Worm (Caenorhabditis elegans) whole organism, young adult: Measurements from ENCODE around the gene C30G12.1.

Source experiments
- F10E7.11 ChIP-seq: sonication (generic microtip); optimal IDR thresholded peaks from 2 replicates; lab custom pipeline; 2017; ENCODE audit warnings: mild to moderate bottlenecking, missing genetic modification characterization, moderate library complexity, missing compliant biosample characterization
- F23B12.7 ChIP-seq: sonication (generic microtip); optimal IDR thresholded peaks from 2 replicates; lab custom pipeline; 2017; ENCODE audit warnings: missing genetic modification characterization, mild to moderate bottlenecking, missing compliant biosample characterization, antibody characterized with exemption, moderate library complexity; ENCODE audit not compliant: insufficient read depth
- F33H1.4 ChIP-seq: fragments of 200-800 bp; sonication (Bioruptor generic); IDR thresholded peaks from 2 replicates; pipeline ENCODE4 v1.3.6; 2022; ENCODE audit warnings: missing genetic modification reagents, missing genetic modification characterization, missing compliant biosample characterization
- F49E8.2 ChIP-seq: sonication (generic microtip); optimal IDR thresholded peaks from 3 replicates; lab custom pipeline; 2017; ENCODE audit warnings: missing genetic modification characterization, mild to moderate bottlenecking, missing compliant biosample characterization, antibody characterized with exemption, moderate library complexity; ENCODE audit not compliant: insufficient read depth
- F52B5.7 ChIP-seq: sonication (generic microtip); optimal IDR thresholded peaks from 2 replicates; lab custom pipeline; 2016; ENCODE audit warnings: mild to moderate bottlenecking, missing genetic modification characterization, missing compliant biosample characterization
- F55B11.4 ChIP-seq: sonication (generic microtip); optimal IDR thresholded peaks from 2 replicates; lab custom pipeline; 2016; ENCODE audit warnings: missing compliant biosample characterization, missing genetic modification characterization, borderline replicate concordance; ENCODE audit not compliant: insufficient read depth
- Y53F4B.3 ChIP-seq: fragments of 200-800 bp; sonication (Bioruptor generic); IDR thresholded peaks from 2 replicates; pipeline ENCODE4 v1.3.6; 2022; ENCODE audit warnings: missing genetic modification reagents, missing genetic modification characterization, missing compliant biosample characterization
- Y53G8AR.9 ChIP-seq: fragments of 200-800 bp; sonication (Bioruptor generic); conservative IDR thresholded peaks from 2 replicates; pipeline ENCODE4 v1.3.6; 2022; ENCODE audit warnings: missing genetic modification reagents, missing genetic modification characterization, missing compliant biosample characterization
- ZK185.1 ChIP-seq: sonication (generic microtip); optimal IDR thresholded peaks from 2 replicates; lab custom pipeline; 2016; ENCODE audit warnings: mild to moderate bottlenecking, missing genetic modification characterization, missing compliant biosample characterization; ENCODE audit not compliant: poor library complexity, severe bottlenecking
- aptf-2 ChIP-seq: fragments of 200-800 bp; sonication (Bioruptor generic); conservative IDR thresholded peaks from 2 replicates; pipeline ENCODE4 v1.3.6; 2022; ENCODE audit warnings: missing genetic modification reagents, missing genetic modification characterization, missing compliant biosample characterization
- attf-6 ChIP-seq: fragments of 200-800 bp; sonication (Bioruptor generic); IDR thresholded peaks from 2 replicates; pipeline ENCODE4 v1.3.6; 2022; ENCODE audit warnings: missing genetic modification reagents, missing genetic modification characterization, missing compliant biosample characterization
- ceh-100 ChIP-seq: fragments of 200-800 bp; sonication (Bioruptor generic); IDR thresholded peaks from 2 replicates; pipeline ENCODE4 v1.3.6; 2022; ENCODE audit warnings: missing genetic modification reagents, missing genetic modification characterization, missing compliant biosample characterization
- ceh-40 ChIP-seq: fragments of 200-800 bp; sonication (Bioruptor generic); IDR thresholded peaks from 2 replicates; pipeline ENCODE4 v1.3.6; 2022; ENCODE audit warnings: missing genetic modification characterization, missing compliant biosample characterization
- ceh-58 ChIP-seq: fragments of 200-800 bp; sonication (Bioruptor generic); IDR thresholded peaks from 2 replicates; pipeline ENCODE4 v1.3.6; 2022; ENCODE audit warnings: missing genetic modification characterization, missing compliant biosample characterization
- chd-7 ChIP-seq: sonication (generic microtip); optimal IDR thresholded peaks from 2 replicates; lab custom pipeline; 2016; ENCODE audit warnings: mild to moderate bottlenecking, missing genetic modification characterization, moderate library complexity, missing compliant biosample characterization
- die-1 ChIP-seq: sonication (generic microtip); optimal IDR thresholded peaks from 2 replicates; lab custom pipeline; 2016; ENCODE audit warnings: missing genotype, mild to moderate bottlenecking, missing genetic modification characterization, missing compliant biosample characterization
- dox-1 ChIP-seq: fragments of 200-800 bp; sonication (Bioruptor generic); IDR thresholded peaks from 2 replicates; pipeline ENCODE4 v1.3.6; 2022; ENCODE audit warnings: missing genetic modification reagents, missing genetic modification characterization, missing compliant biosample characterization
- dpl-1 ChIP-seq: fragments of 150-350 bp; optimal IDR thresholded peaks from 2 replicates; lab custom pipeline; 2014; ENCODE audit warnings: missing biosample characterization, missing genetic modification reagents, missing genetic modification characterization
- efl-1 ChIP-seq: fragments of 150-350 bp; optimal IDR thresholded peaks from 2 replicates; lab custom pipeline; 2014; ENCODE audit warnings: missing biosample characterization, missing genetic modification reagents, missing genetic modification characterization
- egl-18 ChIP-seq: fragments of 200-800 bp; sonication (Bioruptor generic); IDR thresholded peaks from 2 replicates; pipeline ENCODE4 v1.3.6; 2022; ENCODE audit warnings: missing genetic modification reagents, missing genetic modification characterization, missing compliant biosample characterization
- egrh-3 ChIP-seq: fragments of 200-800 bp; sonication (Bioruptor generic); IDR thresholded peaks from 2 replicates; pipeline ENCODE4 v1.3.6; 2022; ENCODE audit warnings: missing genetic modification reagents, missing genetic modification characterization, missing compliant biosample characterization
- him-1 ChIP-seq: sonication (generic microtip); optimal IDR thresholded peaks from 2 replicates; lab custom pipeline; 2016; ENCODE audit warnings: missing genotype, missing genetic modification reagents, missing genetic modification characterization, missing compliant biosample characterization
- hlh-12 ChIP-seq: sonication (generic microtip); optimal IDR thresholded peaks from 2 replicates; lab custom pipeline; 2016; ENCODE audit warnings: missing genetic modification characterization, missing compliant biosample characterization
- hmg-1.2 ChIP-seq: fragments of 200-800 bp; sonication (Bioruptor generic); IDR thresholded peaks from 2 replicates; pipeline ENCODE4 v1.3.6; 2022; ENCODE audit warnings: missing genetic modification reagents, missing genetic modification characterization, missing compliant biosample characterization
- let-607 ChIP-seq, 2 experiments: fragments of 200-800 bp in 1 of 2; sonication (Bioruptor generic) in 1 of 2; sonication (generic microtip) in 1 of 2; optimal IDR thresholded peaks; 2 replicates each; lab custom pipeline; 2016 to 2018; ENCODE audit warnings: mild to moderate bottlenecking in 2 of 2, missing compliant biosample characterization in 2 of 2, missing genetic modification characterization in 2 of 2, moderate library complexity in 2 of 2, missing genotype in 1 of 2
- lin-35 ChIP-seq, 3 experiments: fragments of 150-350 bp in 2 of 3; sonication (generic microtip) in 1 of 3; optimal IDR thresholded peaks; 2 replicates each; lab custom pipeline; 2014 to 2018; ENCODE audit warnings: missing biosample characterization in 3 of 3, missing genetic modification characterization in 3 of 3, missing genetic modification reagents in 3 of 3
- lin-40 ChIP-seq: sonication (generic microtip); optimal IDR thresholded peaks from 2 replicates; lab custom pipeline; 2016; ENCODE audit warnings: missing genetic modification characterization, mild to moderate bottlenecking, missing compliant biosample characterization, missing genotype, missing genetic modification reagents
- madf-6 ChIP-seq: fragments of 200-800 bp; sonication (Bioruptor generic); IDR thresholded peaks from 2 replicates; pipeline ENCODE4 v1.3.6; 2022; ENCODE audit warnings: missing genetic modification reagents, missing genetic modification characterization, missing compliant biosample characterization
- mes-4 ChIP-seq: sonication (generic microtip); optimal IDR thresholded peaks from 2 replicates; lab custom pipeline; 2016; ENCODE audit warnings: missing genotype, missing genetic modification characterization, missing compliant biosample characterization
- nfyb-1 ChIP-seq: fragments of 200-800 bp; sonication (Bioruptor generic); IDR thresholded peaks from 2 replicates; pipeline ENCODE4 v1.3.6; 2022; ENCODE audit warnings: missing genetic modification reagents, missing genetic modification characterization, missing compliant biosample characterization
- nhr-80 ChIP-seq: sonication (generic microtip); optimal IDR thresholded peaks from 2 replicates; lab custom pipeline; 2016; ENCODE audit warnings: missing genetic modification characterization, missing compliant biosample characterization
- rcor-1 ChIP-seq: fragments of 200-800 bp; sonication (Bioruptor generic); IDR thresholded peaks from 2 replicates; pipeline ENCODE4 v1.3.6; 2022; ENCODE audit warnings: missing genetic modification reagents, missing genetic modification characterization, missing compliant biosample characterization
- snpc-3.4 ChIP-seq: sonication (generic microtip); optimal IDR thresholded peaks from 2 replicates; lab custom pipeline; 2017; ENCODE audit warnings: missing genetic modification characterization, mild to moderate bottlenecking, missing compliant biosample characterization, antibody characterized with exemption, moderate library complexity, missing genotype, missing genetic modification reagents
- tbx-9 ChIP-seq: sonication (generic microtip); optimal IDR thresholded peaks from 2 replicates; lab custom pipeline; 2016; ENCODE audit warnings: borderline replicate concordance, missing genetic modification characterization, inconsistent platforms, missing compliant biosample characterization
- unc-62 ChIP-seq: fragments of 150-350 bp; optimal IDR thresholded peaks from 2 replicates; lab custom pipeline; 2014; ENCODE audit warnings: missing biosample characterization, missing genetic modification reagents, missing genetic modification characterization
- zfh-2 ChIP-seq: fragments of 200-800 bp; sonication (Bioruptor generic); conservative IDR thresholded peaks from 2 replicates; pipeline ENCODE4 v1.3.6; 2022; ENCODE audit warnings: missing genetic modification reagents, missing genetic modification characterization, missing compliant biosample characterization
- zim-3 ChIP-seq: sonication (generic microtip); optimal IDR thresholded peaks from 2 replicates; lab custom pipeline; 2017; ENCODE audit warnings: mild to moderate bottlenecking, missing genetic modification characterization, moderate library complexity, missing compliant biosample characterization
- ztf-18 ChIP-seq: sonication (generic microtip); optimal IDR thresholded peaks from 2 replicates; lab custom pipeline; 2016; ENCODE audit warnings: missing genotype, mild to moderate bottlenecking, missing genetic modification characterization, missing compliant biosample characterization
- ztf-28 ChIP-seq: fragments of 200-800 bp; sonication (Bioruptor generic); IDR thresholded peaks from 2 replicates; pipeline ENCODE4 v1.3.6; 2022; ENCODE audit warnings: missing genetic modification reagents, missing genetic modification characterization, missing compliant biosample characterization

The C30G12.1 gene

ce11 chrII:7323317-7323716 lies 24.2 kb downstream of the C30G12.1 start:
- TF ChIP-seq dox-1 (GFP tag; lab: Robert Waterston, UW) = no peak
- peak; percentile 55; the same call in 1 of the 2 replicates for TF ChIP-seq nfyb-1 (GFP tag; lab: Robert Waterston, UW)
- TF ChIP-seq rcor-1 (GFP tag; lab: Robert Waterston, UW) = 0 out of 2 replicates have a peak, but pooled peaks have one; percentile 18
- peak in 1 of 3 experiments; percentile 41 for TF ChIP-seq lin-35 (GFP tag; optimal IDR thresholded peaks at IDR 0.05; lab: Kevin White, UChicago)

- no peak for TF ChIP-seq hlh-12 (tag; lab: Kevin White, UChicago)
- no peak for TF ChIP-seq dox-1 (GFP tag; lab: Robert Waterston, UW)
- TF ChIP-seq aptf-2 (GFP tag; lab: Robert Waterston, UW) = no peak
- no peak for TF ChIP-seq ceh-40
- 0 out of 2 replicates have a peak, but pooled peaks have one; percentile 24 for TF ChIP-seq Y53G8AR.9
- no peak for TF ChIP-seq F49E8.2 (tag; lab: Kevin White, UChicago)
- no peak for TF ChIP-seq efl-1 (GFP tag; lab: Kevin White, UChicago)
- no peak for TF ChIP-seq F55B11.4 (tag; lab: Kevin White, UChicago)
- TF ChIP-seq ZK185.1 (tag; lab: Kevin White, UChicago) = no peak
- no peak for TF ChIP-seq F23B12.7
- TF ChIP-seq ztf-18 (tag; lab: Kevin White, UChicago) = no peak
- 0 out of 2 replicates have a peak, but pooled peaks have one; percentile 11 for TF ChIP-seq F33H1.4
- no peak for TF ChIP-seq die-1 (tag; lab: Kevin White, UChicago)
- 0 out of 2 replicates have a peak, but pooled peaks have one; percentile 33 for TF ChIP-seq nfyb-1 (GFP tag; lab: Robert Waterston, UW)
- no peak for TF ChIP-seq Y53F4B.3 (GFP tag; lab: Robert Waterston, UW)
- no peak for TF ChIP-seq him-1 (tag; lab: Kevin White, UChicago)
- no peak for TF ChIP-seq snpc-3.4 (tag; lab: Kevin White, UChicago)
- TF ChIP-seq ztf-28 = no peak
- no peak for TF ChIP-seq egl-18 (GFP tag; lab: Robert Waterston, UW)
- TF ChIP-seq madf-6 = no peak
- no peak for TF ChIP-seq zfh-2 (GFP tag; lab: Robert Waterston, UW)
- TF ChIP-seq F10E7.11 (tag; lab: Kevin White, UChicago) = no peak
- no peak for TF ChIP-seq ceh-100 (GFP tag; lab: Robert Waterston, UW)
- TF ChIP-seq attf-6 (GFP tag; lab: Robert Waterston, UW) = no peak
- TF ChIP-seq zim-3 (tag; lab: Kevin White, UChicago) = no peak
- peak; percentile 26 for TF ChIP-seq chd-7 (tag; lab: Kevin White, UChicago)
- TF ChIP-seq mes-4 (tag; lab: Kevin White, UChicago) = no peak
- TF ChIP-seq egrh-3 (GFP tag; lab: Robert Waterston, UW) = no peak
- no peak for TF ChIP-seq dpl-1 (GFP tag; lab: Kevin White, UChicago)
- no peak for TF ChIP-seq unc-62
- no peak for TF ChIP-seq let-607 (tag; optimal IDR thresholded peaks at IDR 0.05; lab: Kevin White, UChicago)
- no peak for TF ChIP-seq tbx-9
- TF ChIP-seq lin-40 (tag; lab: Kevin White, UChicago) = no peak
- 0 out of 2 replicates have a peak, but pooled peaks have one; percentile 32 for TF ChIP-seq ceh-58 (GFP tag; lab: Robert Waterston, UW)
- TF ChIP-seq hmg-1.2 = no peak
- no peak for TF ChIP-seq nhr-80 (tag; lab: Kevin White, UChicago)
- TF ChIP-seq F52B5.7 (tag; lab: Kevin White, UChicago) = peak; percentile 27
These were observed 24.8 kb downstream of the C30G12.1 start, which contains the start of gene F21D12.3 for ce11 chrII:7323925-7324324. Gene F21D12.3 (minus strand): TSS chrII:7324025.
